Fruit fly (Drosophila melanogaster) whole organism, prepupa: ENCODE results near the gene Cp38.

Experiments
- Blimp-1 ChIP-seq: fragments of 200-800 bp; sonication (Bioruptor generic); optimal IDR thresholded peaks from 3 replicates; lab custom pipeline; 2017; ENCODE audit warnings: missing biosample characterization, missing genetic modification characterization, mild to moderate bottlenecking, moderate library complexity, missing genetic modification reagents
- CG10631 ChIP-seq: fragments of 200-800 bp; sonication (Bioruptor generic); optimal IDR thresholded peaks from 2 replicates; lab custom pipeline; 2016; ENCODE audit warnings: missing biosample characterization, missing genetic modification characterization
- CG10669 ChIP-seq: fragments of 200-800 bp; sonication (Bioruptor generic); optimal IDR thresholded peaks from 3 replicates; lab custom pipeline; 2018; ENCODE audit warnings: missing biosample characterization, mild to moderate bottlenecking, missing genetic modification characterization, moderate library complexity
- CG11294 ChIP-seq: fragments of 200-800 bp; sonication (Bioruptor generic); IDR thresholded peaks from 2 replicates; pipeline ENCODE4 v1.3.6; 2022; ENCODE audit warnings: missing biosample characterization, missing genetic modification characterization
- CG1621 ChIP-seq: fragments of 200-800 bp; sonication (Bioruptor generic); optimal IDR thresholded peaks from 3 replicates; lab custom pipeline; 2018; ENCODE audit warnings: missing biosample characterization, mild to moderate bottlenecking, missing genetic modification characterization
- CG16779 ChIP-seq: fragments of 200-800 bp; sonication (Bioruptor generic); optimal IDR thresholded peaks from 3 replicates; lab custom pipeline; 2017; ENCODE audit warnings: missing biosample characterization, mild to moderate bottlenecking, missing genetic modification characterization
- CG3032 ChIP-seq: fragments of 200-800 bp; optimal IDR thresholded peaks from 2 replicates; lab custom pipeline; 2019; ENCODE audit warnings: missing biosample characterization, mild to moderate bottlenecking, missing genetic modification characterization, moderate library complexity
- CG31627 ChIP-seq: fragments of 200-800 bp; sonication (Bioruptor generic); optimal IDR thresholded peaks from 3 replicates; lab custom pipeline; 2016; ENCODE audit warnings: missing biosample characterization, missing genetic modification characterization
- CG32006 ChIP-seq: fragments of 200-800 bp; sonication (Bioruptor generic); optimal IDR thresholded peaks from 3 replicates; lab custom pipeline; 2017; ENCODE audit warnings: missing biosample characterization, mild to moderate bottlenecking, missing genetic modification characterization
- CG4318 ChIP-seq: fragments of 200-800 bp; sonication (Bioruptor generic); optimal IDR thresholded peaks from 3 replicates; lab custom pipeline; 2017; ENCODE audit warnings: missing biosample characterization, mild to moderate bottlenecking, missing genetic modification characterization
- CG6163 ChIP-seq: fragments of 200-800 bp; sonication (Bioruptor generic); IDR thresholded peaks from 3 replicates; pipeline ENCODE4 v1.3.6; 2022; ENCODE audit warnings: missing biosample characterization, missing genetic modification characterization
- CG6792 ChIP-seq: fragments of 200-800 bp; sonication (Bioruptor generic); optimal IDR thresholded peaks from 3 replicates; lab custom pipeline; 2016; ENCODE audit warnings: missing biosample characterization, missing genetic modification characterization
- CG6854 ChIP-seq: fragments of 200-800 bp; sonication (Bioruptor generic); optimal IDR thresholded peaks from 2 replicates; lab custom pipeline; 2017; ENCODE audit warnings: missing biosample characterization, mild to moderate bottlenecking, missing genetic modification characterization
- CG7368 ChIP-seq: fragments of 200-800 bp; sonication (Bioruptor generic); optimal IDR thresholded peaks from 3 replicates; lab custom pipeline; 2016; ENCODE audit warnings: missing biosample characterization, missing genetic modification characterization
- CG8632 ChIP-seq: fragments of 200-800 bp; sonication (Bioruptor generic); optimal IDR thresholded peaks from 3 replicates; lab custom pipeline; 2016; ENCODE audit warnings: missing biosample characterization, missing genetic modification characterization
- CG9139 ChIP-seq: fragments of 200-800 bp; sonication (Bioruptor generic); optimal IDR thresholded peaks from 3 replicates; lab custom pipeline; 2017; ENCODE audit warnings: missing biosample characterization, mild to moderate bottlenecking, missing genetic modification characterization
- Eip75B ChIP-seq: fragments of 200-800 bp; sonication (Bioruptor generic); optimal IDR thresholded peaks from 3 replicates; lab custom pipeline; 2016; ENCODE audit warnings: missing biosample characterization, missing genetic modification characterization
- Eip78C ChIP-seq: fragments of 200-800 bp; sonication (Bioruptor generic); peaks from one replicate; lab custom pipeline; 2016; ENCODE audit warnings: missing biosample characterization, missing genetic modification characterization
- Ets21C ChIP-seq: fragments of 200-800 bp; sonication (Bioruptor generic); optimal IDR thresholded peaks from 3 replicates; lab custom pipeline; 2016; ENCODE audit warnings: missing biosample characterization, missing genetic modification characterization
- Ets96B ChIP-seq: fragments of 200-800 bp; optimal IDR thresholded peaks from 2 replicates; lab custom pipeline; 2019; ENCODE audit warnings: missing biosample characterization, mild to moderate bottlenecking, missing genetic modification characterization, moderate library complexity
- Gug ChIP-seq: fragments of 200-800 bp; sonication (Bioruptor generic); IDR thresholded peaks from 2 replicates; pipeline ENCODE4 v1.3.6; 2022; ENCODE audit warnings: missing biosample characterization, missing genetic modification characterization
- Hr38 ChIP-seq: sonication (Bioruptor generic); optimal IDR thresholded peaks from 2 replicates; lab custom pipeline; 2016; ENCODE audit warnings: missing biosample characterization, missing genetic modification characterization
- Hr39 ChIP-seq: fragments of 200-800 bp; sonication (Bioruptor generic); optimal IDR thresholded peaks from 2 replicates; lab custom pipeline; 2016; ENCODE audit warnings: missing biosample characterization, missing genetic modification characterization
- Hr4 ChIP-seq: fragments of 200-800 bp; sonication (Bioruptor generic); optimal IDR thresholded peaks from 3 replicates; lab custom pipeline; 2016; ENCODE audit warnings: missing biosample characterization, missing genetic modification characterization
- Lpt ChIP-seq: fragments of 200-800 bp; sonication (Bioruptor generic); optimal IDR thresholded peaks from 3 replicates; lab custom pipeline; 2016; ENCODE audit warnings: missing biosample characterization, missing genetic modification characterization
- Smox ChIP-seq: fragments of 200-800 bp; sonication (Bioruptor generic); optimal IDR thresholded peaks from 3 replicates; lab custom pipeline; 2016; ENCODE audit warnings: missing biosample characterization, missing genetic modification characterization
- Sox102F ChIP-seq: fragments of 200-800 bp; sonication (Bioruptor generic); optimal IDR thresholded peaks from 2 replicates; lab custom pipeline; 2016; ENCODE audit warnings: missing biosample characterization, mild to moderate bottlenecking, missing genetic modification characterization
- Sox14 ChIP-seq: fragments of 200-800 bp; sonication (Bioruptor generic); optimal IDR thresholded peaks from 3 replicates; lab custom pipeline; 2016; ENCODE audit warnings: missing biosample characterization, missing genetic modification characterization
- Sox15 ChIP-seq: fragments of 200-800 bp; sonication (Bioruptor generic); optimal IDR thresholded peaks from 3 replicates; lab custom pipeline; 2016; ENCODE audit warnings: missing biosample characterization, missing genetic modification characterization
- acj6 ChIP-seq: fragments of 200-800 bp; sonication (Bioruptor generic); optimal IDR thresholded peaks from 3 replicates; lab custom pipeline; 2016; ENCODE audit warnings: missing biosample characterization, missing genetic modification characterization
- cyc ChIP-seq: fragments of 200-800 bp; sonication (Bioruptor generic); optimal IDR thresholded peaks from 3 replicates; lab custom pipeline; 2016; ENCODE audit warnings: missing biosample characterization, missing genetic modification characterization
- dsx ChIP-seq: fragments of 200-800 bp; optimal IDR thresholded peaks from 3 replicates; lab custom pipeline; 2019; ENCODE audit warnings: missing biosample characterization, mild to moderate bottlenecking, missing genetic modification characterization, moderate library complexity; ENCODE audit not compliant: poor library complexity, severe bottlenecking
- eg ChIP-seq: fragments of 200-800 bp; sonication (Bioruptor generic); IDR thresholded peaks from 3 replicates; pipeline ENCODE4 v1.3.6; 2022; ENCODE audit warnings: missing biosample characterization, missing genetic modification characterization
- esn ChIP-seq: fragments of 200-800 bp; sonication (Bioruptor generic); optimal IDR thresholded peaks from 2 replicates; lab custom pipeline; 2016; ENCODE audit warnings: missing biosample characterization, mild to moderate bottlenecking, missing genetic modification characterization, moderate library complexity
- fd59A ChIP-seq: fragments of 200-800 bp; sonication (Bioruptor generic); optimal IDR thresholded peaks from 2 replicates; lab custom pipeline; 2017; ENCODE audit warnings: missing biosample characterization, mild to moderate bottlenecking, missing genetic modification characterization, missing genetic modification reagents
- fd85E ChIP-seq: fragments of 200-800 bp; sonication (Bioruptor generic); optimal IDR thresholded peaks from 3 replicates; lab custom pipeline; 2016; ENCODE audit warnings: missing biosample characterization, missing genetic modification characterization
- fkh ChIP-seq: fragments of 200-800 bp; sonication (Bioruptor generic); optimal IDR thresholded peaks from 3 replicates; lab custom pipeline; 2017; ENCODE audit warnings: missing biosample characterization, mild to moderate bottlenecking, missing genetic modification characterization, moderate library complexity
- lz ChIP-seq: fragments of 200-800 bp; sonication (Bioruptor generic); optimal IDR thresholded peaks from 3 replicates; lab custom pipeline; 2016; ENCODE audit warnings: missing biosample characterization, missing genetic modification characterization
- net ChIP-seq: fragments of 200-800 bp; sonication (Bioruptor generic); optimal IDR thresholded peaks from 3 replicates; lab custom pipeline; 2016; ENCODE audit warnings: missing biosample characterization, missing genetic modification characterization
- pdm3 ChIP-seq: fragments of 200-800 bp; sonication (Bioruptor generic); optimal IDR thresholded peaks from 3 replicates; lab custom pipeline; 2016; ENCODE audit warnings: missing biosample characterization, missing genetic modification characterization
- salr ChIP-seq, 2 experiments: fragments of 200-800 bp; sonication (Bioruptor generic); optimal IDR thresholded peaks; 3 replicates each; lab custom pipeline; 2016 to 2018; ENCODE audit warnings: missing biosample characterization in 2 of 2, missing genetic modification characterization in 2 of 2, mild to moderate bottlenecking in 1 of 2
- spab ChIP-seq: fragments of 200-800 bp; sonication (Bioruptor generic); optimal IDR thresholded peaks from 2 replicates; lab custom pipeline; 2017; ENCODE audit warnings: missing biosample characterization, mild to moderate bottlenecking, missing genetic modification characterization, missing genetic modification reagents
- ss ChIP-seq, 2 experiments: fragments of 200-800 bp; sonication (Bioruptor generic); optimal IDR thresholded peaks; 2 replicates in 1 of 2; 3 replicates in 1 of 2; lab custom pipeline; 2017 to 2018; ENCODE audit warnings: mild to moderate bottlenecking in 2 of 2, missing biosample characterization in 2 of 2, missing genetic modification characterization in 2 of 2, moderate library complexity in 1 of 2
- svp ChIP-seq: fragments of 200-800 bp; sonication (Bioruptor generic); peaks from one replicate; lab custom pipeline; 2016; ENCODE audit warnings: missing biosample characterization, missing genetic modification characterization
- topi ChIP-seq: fragments of 200-800 bp; sonication (Bioruptor generic); optimal IDR thresholded peaks from 3 replicates; lab custom pipeline; 2016; ENCODE audit warnings: missing biosample characterization, missing genetic modification characterization
- vri ChIP-seq: fragments of 200-800 bp; sonication (Bioruptor generic); optimal IDR thresholded peaks from 3 replicates; lab custom pipeline; 2016; ENCODE audit warnings: missing biosample characterization, mild to moderate bottlenecking, missing genetic modification characterization

The Cp38 gene

dm6 chrX:8491452-8492046 lies 9.9 kb downstream of the Cp38 start (continued):
- TF ChIP-seq spab (GFP tag; lab: Kevin White, UChicago) (peak; percentile 52), Gug (GFP tag; lab: Robert Waterston, UW) (peak; percentile 29; the same call in 1 of the 2 replicates), CG10669 (no peak), vri (peak; percentile 17), CG9139 (GFP tag; lab: Kevin White, UChicago) (no peak), Eip75B (peak; percentile 19), Hr38 (GFP tag; lab: Kevin White, UChicago) (peak; percentile 20), topi (GFP tag; lab: Kevin White, UChicago) (peak; percentile 41), CG11294 (GFP tag; lab: Robert Waterston, UW) (no peak), Hr4 (GFP tag; lab: Kevin White, UChicago) (peak; percentile 40), CG8632 (peak; percentile 58), CG4318 (GFP tag; lab: Kevin White, UChicago) (peak; percentile 4), CG31627 (GFP tag; lab: Kevin White, UChicago) (peak; percentile 56), Lpt (GFP tag; lab: Kevin White, UChicago) (peak; percentile 32), fkh (GFP tag; lab: Kevin White, UChicago) (no peak), pdm3 (GFP tag; lab: Kevin White, UChicago) (peak; percentile 59), eg (GFP tag; lab: Robert Waterston, UW) (peak; percentile 50), CG3032 (tag; lab: Kevin White, UChicago) (peak; percentile 62), CG32006 (GFP tag; lab: Kevin White, UChicago) (peak; percentile 55)
- TF ChIP-seq, all 60 proteins: peak for 50

dm6 chrX:8492849-8493248 lies 11.2 kb downstream of the Cp38 start:
- peak; percentile 72 for TF ChIP-seq esn (GFP tag; lab: Kevin White, UChicago)
- TF ChIP-seq Smox (GFP tag; lab: Kevin White, UChicago): peak; percentile 64
- peak; percentile 68 for TF ChIP-seq CG1621
- peak; percentile 55 for TF ChIP-seq Hr39 (GFP tag; lab: Kevin White, UChicago)
- TF ChIP-seq Hr38 (GFP tag; lab: Kevin White, UChicago): no peak
- peak; percentile 61 for TF ChIP-seq lz (GFP tag; lab: Kevin White, UChicago)
- peak; percentile 37 for TF ChIP-seq CG16779 (tag; lab: Kevin White, UChicago)
- TF ChIP-seq fd59A (GFP tag; lab: Kevin White, UChicago): peak; percentile 62
- peak; percentile 86 for TF ChIP-seq Gug (GFP tag; lab: Robert Waterston, UW)
- peak; percentile 85 for TF ChIP-seq acj6 (GFP tag; lab: Kevin White, UChicago)
- peak; percentile 66 for TF ChIP-seq spab (GFP tag; lab: Kevin White, UChicago)
- peak; percentile 86 for TF ChIP-seq Eip78C
- TF ChIP-seq Sox14 (GFP tag; lab: Kevin White, UChicago): peak; percentile 45
- peak; percentile 57 for TF ChIP-seq fd85E
- TF ChIP-seq Blimp-1 (GFP tag; lab: Kevin White, UChicago): peak; percentile 46
- TF ChIP-seq CG31627 (GFP tag; lab: Kevin White, UChicago): peak; percentile 67
- TF ChIP-seq dsx (GFP tag; lab: Kevin White, UChicago): peak; percentile 62
- TF ChIP-seq topi (GFP tag; lab: Kevin White, UChicago): peak; percentile 70
- peak; percentile 28 for TF ChIP-seq Ets21C (GFP tag; lab: Kevin White, UChicago)
- TF ChIP-seq CG6792 (GFP tag; lab: Kevin White, UChicago): peak; percentile 73
- no peak for TF ChIP-seq fkh (GFP tag; lab: Kevin White, UChicago)
- TF ChIP-seq Sox102F: peak; percentile 65
- TF ChIP-seq CG4318 (GFP tag; lab: Kevin White, UChicago): peak; percentile 73
- TF ChIP-seq eg (GFP tag; lab: Robert Waterston, UW): peak; percentile 93
- TF ChIP-seq CG9139 (GFP tag; lab: Kevin White, UChicago): peak; percentile 57
- TF ChIP-seq CG10669: peak; percentile 78
- peak; percentile 21 for TF ChIP-seq vri
- peak; percentile 47 for TF ChIP-seq CG6854 (GFP tag; lab: Kevin White, UChicago)
- TF ChIP-seq Eip75B: peak; percentile 54
- TF ChIP-seq net: peak; percentile 76
- TF ChIP-seq CG7368 (GFP tag; lab: Kevin White, UChicago): peak; percentile 78
- TF ChIP-seq Sox15 (GFP tag; lab: Kevin White, UChicago): peak; percentile 72
- TF ChIP-seq Hr4 (GFP tag; lab: Kevin White, UChicago): peak; percentile 76
- TF ChIP-seq CG8632: peak; percentile 78
- peak; percentile 71 for TF ChIP-seq CG3032 (tag; lab: Kevin White, UChicago)
- peak; percentile 93 for TF ChIP-seq CG6163 (GFP tag; lab: Robert Waterston, UW)
- TF ChIP-seq salr (GFP tag; optimal IDR thresholded peaks at IDR 0.05; lab: Kevin White, UChicago): peak; percentile 24 to 54
- peak; percentile 52 to 71 for TF ChIP-seq ss (GFP tag; optimal IDR thresholded peaks at IDR 0.05; lab: Kevin White, UChicago)
- TF ChIP-seq svp (GFP tag; lab: Kevin White, UChicago): peak; percentile 73
- TF ChIP-seq Ets96B (tag; lab: Kevin White, UChicago): peak; percentile 73
- TF ChIP-seq CG32006 (GFP tag; lab: Kevin White, UChicago): peak; percentile 86
- peak; percentile 78 for TF ChIP-seq CG10631 (GFP tag; lab: Kevin White, UChicago)
- TF ChIP-seq cyc (GFP tag; lab: Kevin White, UChicago): peak; percentile 74
